Fruit fly (Drosophila melanogaster) whole organism, prepupa: ENCODE data around the gene Tmx3.

Source experiments
- Blimp-1 ChIP-seq: fragments of 200-800 bp; sonication (Bioruptor generic); optimal IDR thresholded peaks from 3 replicates; lab custom pipeline; 2017; ENCODE audit warnings: missing biosample characterization, missing genetic modification characterization, mild to moderate bottlenecking, moderate library complexity, missing genetic modification reagents
- CG16779 ChIP-seq: fragments of 200-800 bp; sonication (Bioruptor generic); optimal IDR thresholded peaks from 3 replicates; lab custom pipeline; 2017; ENCODE audit warnings: missing biosample characterization, mild to moderate bottlenecking, missing genetic modification characterization
- CG31627 ChIP-seq: fragments of 200-800 bp; sonication (Bioruptor generic); optimal IDR thresholded peaks from 3 replicates; lab custom pipeline; 2016; ENCODE audit warnings: missing biosample characterization, missing genetic modification characterization
- CG34406 ChIP-seq: fragments of 200-800 bp; sonication (Bioruptor generic); optimal IDR thresholded peaks from 3 replicates; lab custom pipeline; 2016; ENCODE audit warnings: missing biosample characterization, missing genetic modification characterization
- Met ChIP-seq: fragments of 200-800 bp; sonication (Bioruptor generic); optimal IDR thresholded peaks from 3 replicates; lab custom pipeline; 2016; ENCODE audit warnings: missing biosample characterization, missing genetic modification characterization

DNA sequence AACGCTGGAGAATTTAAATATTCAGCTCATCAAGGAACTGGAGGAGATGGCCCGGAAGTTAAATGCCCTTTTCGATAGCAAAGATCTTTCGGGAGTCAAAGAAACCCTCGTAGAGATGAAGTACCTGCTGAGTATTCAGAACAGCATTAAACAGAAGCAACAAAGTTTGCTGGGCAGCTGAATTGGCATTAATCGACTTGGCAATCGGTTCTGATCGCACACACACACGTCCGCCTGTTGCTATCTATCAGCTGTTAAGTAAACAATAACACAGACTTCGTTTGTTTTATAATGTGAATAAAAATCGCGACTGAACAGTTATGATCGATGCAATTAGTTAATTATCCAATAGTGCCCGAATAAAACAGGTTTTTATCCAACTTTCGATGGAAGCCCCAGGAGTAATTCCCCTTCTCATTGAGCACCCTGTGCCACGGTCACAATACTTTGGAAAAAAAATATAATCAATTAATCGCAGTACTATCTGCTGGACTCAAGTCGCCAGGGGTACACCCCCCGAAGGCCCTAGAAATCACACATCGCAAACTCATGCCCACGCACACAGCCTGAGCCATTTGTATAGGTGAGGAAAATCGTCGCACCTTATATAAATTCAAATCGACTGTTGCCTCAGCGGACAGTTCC lies 5.1 kb downstream of the Tmx3 start:
- TF ChIP-seq CG34406 (GFP tag; lab: Kevin White, UChicago) (no peak), CG31627 (GFP tag; lab: Kevin White, UChicago) (no peak), Blimp-1 (GFP tag; lab: Kevin White, UChicago) (no peak), CG16779 (tag; lab: Kevin White, UChicago) (no peak), Met (no peak)
